Fruit fly (Drosophila melanogaster) whole organism, embryonic: ENCODE results near the gene CG34384.

ENCODE experiments used
- Abd-B ChIP-seq: fragments of 200-800 bp; sonication (Bioruptor generic); optimal IDR thresholded peaks from 2 replicates; lab custom pipeline; 2018; ENCODE audit warnings: missing biosample characterization, mild to moderate bottlenecking, missing genetic modification characterization, moderate library complexity
- C15 ChIP-seq: fragments of 200-800 bp; sonication (Bioruptor generic); IDR thresholded peaks from 3 replicates; pipeline ENCODE4 v1.3.6; 2022; ENCODE audit warnings: missing biosample characterization, missing genetic modification characterization
- CG10274 ChIP-seq: fragments of 200-800 bp; sonication (Bioruptor generic); optimal IDR thresholded peaks from 3 replicates; lab custom pipeline; 2017; ENCODE audit warnings: missing biosample characterization, mild to moderate bottlenecking, missing genetic modification characterization
- CG10543 ChIP-seq: fragments of 200-800 bp; sonication (Bioruptor generic); optimal IDR thresholded peaks from 3 replicates; lab custom pipeline; 2017; ENCODE audit warnings: missing biosample characterization, mild to moderate bottlenecking, missing genetic modification characterization, moderate library complexity
- CG12299 ChIP-seq: fragments of 200-800 bp; sonication (Bioruptor generic); optimal IDR thresholded peaks from 2 replicates; lab custom pipeline; 2018; ENCODE audit warnings: missing biosample characterization, mild to moderate bottlenecking, missing genetic modification characterization
- CG12744 ChIP-seq: fragments of 200-800 bp; sonication (Bioruptor generic); optimal IDR thresholded peaks from 2 replicates; lab custom pipeline; 2016; ENCODE audit warnings: missing biosample characterization, missing genetic modification characterization
- CG15269 ChIP-seq: fragments of 200-800 bp; sonication (Bioruptor generic); optimal IDR thresholded peaks from 2 replicates; lab custom pipeline; 2018; ENCODE audit warnings: missing biosample characterization, mild to moderate bottlenecking, missing genetic modification characterization, moderate library complexity
- CG1602 ChIP-seq: fragments of 200-800 bp; sonication (Bioruptor generic); optimal IDR thresholded peaks from 3 replicates; lab custom pipeline; 2016; ENCODE audit warnings: missing biosample characterization, missing genetic modification characterization
- CG1603 ChIP-seq: fragments of 200-800 bp; sonication (Bioruptor generic); optimal IDR thresholded peaks from 2 replicates; lab custom pipeline; 2019; ENCODE audit warnings: missing biosample characterization, mild to moderate bottlenecking, missing genetic modification characterization, moderate library complexity
- CG3065 ChIP-seq: fragments of 200-800 bp; sonication (Bioruptor generic); optimal IDR thresholded peaks from 2 replicates; lab custom pipeline; 2016; ENCODE audit warnings: missing biosample characterization, missing genetic modification characterization
- CG34376 ChIP-seq: fragments of 200-800 bp; sonication (Bioruptor generic); optimal IDR thresholded peaks from 2 replicates; lab custom pipeline; 2018; ENCODE audit warnings: missing biosample characterization, mild to moderate bottlenecking, missing genetic modification characterization
- CG3995 ChIP-seq: fragments of 200-800 bp; sonication (Bioruptor generic); optimal IDR thresholded peaks from 3 replicates; lab custom pipeline; 2016; ENCODE audit warnings: missing biosample characterization, missing genetic modification characterization
- CG4328 ChIP-seq: fragments of 200-800 bp; sonication (Bioruptor generic); optimal IDR thresholded peaks from 3 replicates; lab custom pipeline; 2017; ENCODE audit warnings: missing biosample characterization, missing genetic modification reagents, missing genetic modification characterization
- CG6689 ChIP-seq: fragments of 200-800 bp; sonication (Bioruptor generic); IDR thresholded peaks from 2 replicates; pipeline ENCODE4 v1.3.6; 2022; ENCODE audit warnings: missing biosample characterization, missing genetic modification characterization
- CG6765 ChIP-seq: fragments of 200-800 bp; sonication (Bioruptor generic); optimal IDR thresholded peaks from 3 replicates; lab custom pipeline; 2017; ENCODE audit warnings: missing biosample characterization, mild to moderate bottlenecking, missing genetic modification characterization
- CG7745 ChIP-seq: fragments of 200-800 bp; sonication (Bioruptor generic); optimal IDR thresholded peaks from 2 replicates; lab custom pipeline; 2018; ENCODE audit warnings: missing biosample characterization, mild to moderate bottlenecking, missing genetic modification characterization, moderate library complexity
- CG7963 ChIP-seq: fragments of 200-800 bp; sonication (Bioruptor generic); IDR thresholded peaks from 3 replicates; pipeline ENCODE4 v1.3.6; 2022; ENCODE audit warnings: missing biosample characterization, missing genetic modification characterization; ENCODE audit not compliant: partially characterized antibody
- CG8478 ChIP-seq: fragments of >200 bp; optimal IDR thresholded peaks from 2 replicates; lab custom pipeline; 2018
- CG9437 ChIP-seq: fragments of 200-800 bp; sonication (Bioruptor generic); optimal IDR thresholded peaks from 2 replicates; lab custom pipeline; 2018; ENCODE audit warnings: missing biosample characterization, mild to moderate bottlenecking, missing genetic modification characterization
- CG9797 ChIP-seq: fragments of 200-800 bp; sonication (Bioruptor generic); optimal IDR thresholded peaks from 3 replicates; lab custom pipeline; 2018; ENCODE audit warnings: missing biosample characterization, mild to moderate bottlenecking, missing genetic modification characterization
- Deaf1 ChIP-seq: fragments of 200-800 bp; optimal IDR thresholded peaks from 3 replicates; lab custom pipeline; 2019; ENCODE audit warnings: missing biosample characterization, mild to moderate bottlenecking, missing genetic modification characterization, moderate library complexity
- Doc3 ChIP-seq: fragments of 200-800 bp; sonication (Bioruptor generic); IDR thresholded peaks from 3 replicates; pipeline ENCODE4 v1.3.6; 2022; ENCODE audit warnings: missing biosample characterization, missing genetic modification characterization; ENCODE audit not compliant: partially characterized antibody
- Ets65A ChIP-seq: fragments of 200-800 bp; sonication (Bioruptor generic); peaks from one replicate; lab custom pipeline; 2016; ENCODE audit warnings: missing biosample characterization, missing genetic modification characterization
- Jarid2 ChIP-seq: fragments of 200-800 bp; sonication (Bioruptor generic); optimal IDR thresholded peaks from 3 replicates; lab custom pipeline; 2017; ENCODE audit warnings: mild to moderate bottlenecking, missing biosample characterization, missing genetic modification reagents, missing genetic modification characterization
- Sox102F ChIP-seq: fragments of 200-800 bp; sonication (Bioruptor generic); optimal IDR thresholded peaks from 2 replicates; lab custom pipeline; 2018; ENCODE audit warnings: missing biosample characterization, mild to moderate bottlenecking, missing genetic modification characterization, moderate library complexity
- Vsx1 ChIP-seq: fragments of 200-800 bp; sonication (Bioruptor generic); optimal IDR thresholded peaks from 2 replicates; lab custom pipeline; 2017; ENCODE audit warnings: missing biosample characterization, mild to moderate bottlenecking, missing genetic modification characterization, missing genetic modification reagents
- ac ChIP-seq: fragments of 200-800 bp; sonication (Bioruptor generic); optimal IDR thresholded peaks from 3 replicates; lab custom pipeline; 2017; ENCODE audit warnings: missing biosample characterization, mild to moderate bottlenecking, missing genetic modification characterization
- ato ChIP-seq: fragments of 200-800 bp; sonication (Bioruptor generic); IDR thresholded peaks from 2 replicates; pipeline ENCODE4 v1.3.6; 2022; ENCODE audit warnings: missing biosample characterization, missing genetic modification characterization; ENCODE audit not compliant: partially characterized antibody
- btn ChIP-seq: fragments of 200-800 bp; sonication (Bioruptor generic); optimal IDR thresholded peaks from 2 replicates; lab custom pipeline; 2016; ENCODE audit warnings: missing biosample characterization, missing genetic modification characterization
- chn ChIP-seq: fragments of 200-800 bp; sonication (Bioruptor generic); optimal IDR thresholded peaks from 2 replicates; lab custom pipeline; 2016; ENCODE audit warnings: missing biosample characterization, missing genetic modification characterization
- cwo ChIP-seq: fragments of 200-800 bp; sonication (Bioruptor generic); optimal IDR thresholded peaks from 3 replicates; lab custom pipeline; 2017; ENCODE audit warnings: missing biosample characterization, missing genetic modification characterization, mild to moderate bottlenecking, moderate library complexity, missing genetic modification reagents
- danr ChIP-seq: fragments of 200-800 bp; sonication (Bioruptor generic); IDR thresholded peaks from 2 replicates; pipeline ENCODE4 v1.3.6; 2022; ENCODE audit warnings: missing biosample characterization, missing genetic modification characterization
- exex ChIP-seq: fragments of 200-800 bp; sonication (Bioruptor generic); optimal IDR thresholded peaks from 4 replicates; lab custom pipeline; 2018; ENCODE audit warnings: missing biosample characterization, mild to moderate bottlenecking, missing genetic modification characterization, moderate library complexity
- fd96Cb ChIP-seq: fragments of 200-800 bp; sonication (Bioruptor generic); optimal IDR thresholded peaks from 2 replicates; lab custom pipeline; 2018; ENCODE audit warnings: missing biosample characterization, mild to moderate bottlenecking, missing genetic modification characterization, moderate library complexity
- ftz-f1 ChIP-seq: fragments of 200-800 bp; sonication (Bioruptor generic); optimal IDR thresholded peaks from 2 replicates; lab custom pipeline; 2016; ENCODE audit warnings: missing biosample characterization, missing genetic modification characterization
- her ChIP-seq: fragments of 200-800 bp; sonication (Bioruptor generic); optimal IDR thresholded peaks from 2 replicates; lab custom pipeline; 2016; ENCODE audit warnings: missing biosample characterization, missing genetic modification characterization
- hth ChIP-seq: fragments of >200 bp; optimal IDR thresholded peaks from 2 replicates; lab custom pipeline; 2017; ENCODE audit warnings: inconsistent platforms
- knrl ChIP-seq: fragments of 200-800 bp; sonication (Bioruptor generic); IDR thresholded peaks from 3 replicates; pipeline ENCODE4 v1.3.6; 2022; ENCODE audit warnings: missing biosample characterization, missing genetic modification characterization; ENCODE audit not compliant: partially characterized antibody
- lab ChIP-seq: fragments of 200-800 bp; sonication (Bioruptor generic); optimal IDR thresholded peaks from 3 replicates; lab custom pipeline; 2017; ENCODE audit warnings: missing biosample characterization, missing genetic modification characterization, mild to moderate bottlenecking, moderate library complexity, missing genetic modification reagents
- nom ChIP-seq: fragments of 200-800 bp; sonication (Bioruptor generic); optimal IDR thresholded peaks from 2 replicates; lab custom pipeline; 2017; ENCODE audit warnings: missing biosample characterization, missing genetic modification characterization, mild to moderate bottlenecking, moderate library complexity, missing genetic modification reagents
- ro ChIP-seq: fragments of 200-800 bp; sonication (Bioruptor generic); IDR thresholded peaks from 2 replicates; pipeline ENCODE4 v1.3.6; 2022; ENCODE audit warnings: missing biosample characterization, missing genetic modification characterization
- sd ChIP-seq: fragments of 200-800 bp; sonication (Bioruptor generic); optimal IDR thresholded peaks from 3 replicates; lab custom pipeline; 2018; ENCODE audit warnings: missing biosample characterization, mild to moderate bottlenecking, missing genetic modification characterization, moderate library complexity
- sim ChIP-seq: fragments of 200-800 bp; sonication (Bioruptor generic); IDR thresholded peaks from 2 replicates; pipeline ENCODE4 v1.3.6; 2022; ENCODE audit warnings: missing biosample characterization, missing genetic modification characterization
- sima ChIP-seq: fragments of 200-800 bp; sonication (Bioruptor generic); optimal IDR thresholded peaks from 2 replicates; lab custom pipeline; 2016; ENCODE audit warnings: missing biosample characterization, missing genetic modification characterization
- slbo ChIP-seq: fragments of 200-800 bp; sonication (Bioruptor generic); IDR thresholded peaks from 2 replicates; pipeline ENCODE4 v1.3.6; 2022; ENCODE audit warnings: missing biosample characterization, missing genetic modification characterization
- sug ChIP-seq: fragments of 200-800 bp; optimal IDR thresholded peaks from 2 replicates; lab custom pipeline; 2019; ENCODE audit warnings: missing biosample characterization, mild to moderate bottlenecking, missing genetic modification characterization, moderate library complexity
- usp ChIP-seq: fragments of >200 bp; optimal IDR thresholded peaks from 2 replicates; lab custom pipeline; 2017; ENCODE audit warnings: missing biosample characterization, missing genetic modification characterization
- wor ChIP-seq: fragments of 200-800 bp; sonication (Bioruptor generic); IDR thresholded peaks from 2 replicates; pipeline ENCODE4 v1.3.6; 2022; ENCODE audit warnings: missing biosample characterization, missing genetic modification characterization

Gene CG34384

DNA sequence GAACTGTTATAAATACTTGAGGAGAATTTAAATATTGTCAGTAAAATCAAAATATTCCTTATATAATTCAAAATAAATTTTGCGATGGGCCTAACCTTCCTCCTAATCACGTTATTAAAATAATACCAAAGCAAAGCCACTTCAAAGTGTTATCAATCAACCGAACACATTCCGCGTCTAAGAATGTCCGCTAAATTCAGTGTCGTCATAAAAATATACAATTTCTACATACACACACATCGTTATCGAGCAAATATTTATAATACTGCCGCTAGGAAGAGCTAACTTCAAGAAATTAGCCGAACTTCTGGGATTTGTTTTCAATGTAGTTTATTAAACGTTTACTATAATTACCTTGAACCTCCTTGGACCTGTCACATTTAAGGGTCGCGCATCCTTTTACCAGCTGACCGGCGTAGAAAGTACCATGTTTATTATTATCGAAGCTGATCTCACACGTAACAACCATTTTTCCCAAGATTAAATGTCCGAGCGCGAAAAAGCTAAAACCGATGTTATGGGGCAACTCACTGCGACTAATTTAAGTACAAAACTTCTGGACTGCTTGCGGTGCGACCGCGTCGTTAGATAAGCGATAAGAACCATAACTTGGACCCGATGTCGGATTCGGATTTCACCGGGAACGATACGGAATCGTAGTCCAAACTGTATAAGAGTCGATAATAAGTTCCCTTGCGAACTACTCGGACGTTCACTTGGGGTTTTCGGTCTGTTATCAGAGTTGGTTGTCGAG is 31.1 kb upstream of the CG34384 start, which contains the start of gene CG18747 (continued):
- TF ChIP-seq Ets65A (GFP tag; lab: Kevin White, UChicago) = no peak
- peak; percentile 90 for TF ChIP-seq Deaf1
- TF ChIP-seq CG10543 (GFP tag; lab: Kevin White, UChicago) = peak; percentile 39
- TF ChIP-seq hth = no peak
- TF ChIP-seq slbo (GFP tag; lab: Robert Waterston, UW) = no peak
- no peak for TF ChIP-seq ac (GFP tag; lab: Kevin White, UChicago)
- TF ChIP-seq Vsx1 (GFP tag; lab: Kevin White, UChicago) = no peak
- no peak for TF ChIP-seq CG6689 (GFP tag; lab: Robert Waterston, UW)
- peak; percentile 4 for TF ChIP-seq CG34376 (GFP tag; lab: Kevin White, UChicago)
- TF ChIP-seq CG7745 (tag; lab: Kevin White, UChicago) = no peak
- peak; percentile 46 for TF ChIP-seq sug
- TF ChIP-seq Abd-B (GFP tag; lab: Kevin White, UChicago) = no peak

DNA sequence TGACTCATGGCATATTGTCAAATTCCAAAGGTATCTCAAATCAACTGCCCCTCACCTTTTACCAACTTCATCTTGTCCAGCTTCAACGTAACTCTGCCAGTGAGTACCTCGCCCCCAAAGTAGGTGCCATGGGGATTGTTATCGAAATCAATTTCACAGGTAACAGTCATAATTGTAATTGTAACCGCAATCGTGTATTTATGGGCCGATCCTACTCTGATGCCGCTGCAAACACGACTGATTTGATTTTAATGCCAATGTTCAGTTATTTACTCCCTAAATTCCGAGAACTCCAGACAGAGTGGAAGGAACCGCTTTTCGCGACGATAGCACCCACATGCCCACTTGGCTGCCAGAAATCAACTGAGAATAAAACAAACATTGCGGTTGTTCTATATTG is 28.4 kb upstream of the CG34384 start, which contains the start of gene CG18745:
CG18745 (minus strand) TSS at position 336 of the 400 bp plus-strand sequence.
- TF ChIP-seq usp (GFP tag; lab: Kevin White, UChicago) = no peak
- TF ChIP-seq CG8478 (lab: Kevin White, UChicago) = no peak
- no peak for TF ChIP-seq Doc3
- TF ChIP-seq CG1603 (tag; lab: Kevin White, UChicago) = no peak
- no peak for TF ChIP-seq CG15269 (tag; lab: Kevin White, UChicago)
- TF ChIP-seq CG10274 (GFP tag; lab: Kevin White, UChicago) = no peak
- TF ChIP-seq danr (GFP tag; lab: Robert Waterston, UW) = no peak
- no peak for TF ChIP-seq C15 (GFP tag; lab: Robert Waterston, UW)
- TF ChIP-seq CG9797 (GFP tag; lab: Kevin White, UChicago) = no peak
- no peak for TF ChIP-seq chn (GFP tag; lab: Kevin White, UChicago)
- TF ChIP-seq knrl (GFP tag; lab: Robert Waterston, UW) = no peak
- TF ChIP-seq CG7963 = no peak
- no peak for TF ChIP-seq sima (GFP tag; lab: Kevin White, UChicago)
- peak; percentile 5 for TF ChIP-seq cwo (GFP tag; lab: Kevin White, UChicago)
- TF ChIP-seq CG6765 (GFP tag; lab: Kevin White, UChicago) = no peak
- TF ChIP-seq Sox102F (GFP tag; lab: Kevin White, UChicago) = no peak
- no peak for TF ChIP-seq btn (GFP tag; lab: Kevin White, UChicago)
- no peak for TF ChIP-seq CG12299 (tag; lab: Kevin White, UChicago)
- peak; percentile 10 for TF ChIP-seq Jarid2 (GFP tag; lab: Kevin White, UChicago)
- no peak for TF ChIP-seq ato (GFP tag; lab: Robert Waterston, UW)
- TF ChIP-seq sd (tag; lab: Kevin White, UChicago) = peak; percentile 80
- TF ChIP-seq nom = no peak
- no peak for TF ChIP-seq ro
- TF ChIP-seq ftz-f1 (GFP tag; lab: Kevin White, UChicago) = no peak
- TF ChIP-seq her = no peak
- TF ChIP-seq Ets65A (GFP tag; lab: Kevin White, UChicago) = no peak
- peak; percentile 33 for TF ChIP-seq lab (GFP tag; lab: Kevin White, UChicago)
- TF ChIP-seq ac (GFP tag; lab: Kevin White, UChicago) = no peak
- TF ChIP-seq CG1602 (GFP tag; lab: Kevin White, UChicago) = no peak
- no peak for TF ChIP-seq CG3065
- TF ChIP-seq wor (GFP tag; lab: Robert Waterston, UW) = no peak
- TF ChIP-seq sim = no peak
- no peak for TF ChIP-seq CG4328 (GFP tag; lab: Kevin White, UChicago)
- TF ChIP-seq fd96Cb (tag; lab: Kevin White, UChicago) = no peak
- TF ChIP-seq CG3995 (GFP tag; lab: Kevin White, UChicago) = no peak
- TF ChIP-seq CG12744 (GFP tag; lab: Kevin White, UChicago) = no peak
- peak; percentile 20 for TF ChIP-seq CG34376 (GFP tag; lab: Kevin White, UChicago)
- TF ChIP-seq exex (tag; lab: Kevin White, UChicago) = peak; percentile 86
- TF ChIP-seq CG9437 (GFP tag; lab: Kevin White, UChicago) = no peak
- no peak for TF ChIP-seq Abd-B (GFP tag; lab: Kevin White, UChicago)
